Worm (Caenorhabditis elegans) whole organism, L1 larva: ENCODE data around the gene lips-13.

ENCODE experiments used
- C04F5.9 ChIP-seq: sonication (generic microtip); optimal IDR thresholded peaks from 2 replicates; lab custom pipeline; 2016; ENCODE audit warnings: missing genetic modification characterization, missing compliant biosample characterization
- C16A3.4 ChIP-seq: fragments of 150-350 bp; optimal IDR thresholded peaks from 2 replicates; lab custom pipeline; 2014; ENCODE audit warnings: missing biosample characterization, missing genetic modification characterization
- C34B4.2 ChIP-seq: sonication (generic microtip); optimal IDR thresholded peaks from 2 replicates; lab custom pipeline; 2017; ENCODE audit warnings: mild to moderate bottlenecking, missing genetic modification characterization, missing compliant biosample characterization
- F16B12.6 ChIP-seq: fragments of 150-350 bp; optimal IDR thresholded peaks from 2 replicates; lab custom pipeline; 2014; ENCODE audit warnings: missing biosample characterization, missing genetic modification characterization
- blmp-1 ChIP-seq: fragments of 150-350 bp; optimal IDR thresholded peaks from 2 replicates; lab custom pipeline; 2014; ENCODE audit warnings: missing biosample characterization, missing genetic modification characterization
- ceh-8 ChIP-seq: fragments of 200-800 bp; sonication (Bioruptor generic); optimal IDR thresholded peaks from 2 replicates; lab custom pipeline; 2018; ENCODE audit warnings: mild to moderate bottlenecking, missing genetic modification characterization, moderate library complexity, missing compliant biosample characterization
- ceh-82 ChIP-seq, 3 experiments: fragments of 150-350 bp in 1 of 3; sonication (generic microtip) in 2 of 3; optimal IDR thresholded peaks; 2 replicates each; lab custom pipeline; 2014 to 2017; ENCODE audit warnings: missing biosample characterization in 3 of 3, missing genetic modification characterization in 3 of 3
- dpl-1 ChIP-seq, 3 experiments: fragments of 150-350 bp in 2 of 3; sonication (generic microtip) in 1 of 3; optimal IDR thresholded peaks; 2 replicates each; lab custom pipeline; 2014 to 2017; ENCODE audit warnings: missing biosample characterization in 3 of 3, missing genetic modification characterization in 3 of 3, missing genetic modification reagents in 3 of 3
- efl-1 ChIP-seq, 4 experiments: fragments of 150-350 bp; optimal IDR thresholded peaks in 3 of 4; peaks in 1 of 4; 1 replicate in 1 of 4; 2 replicates in 3 of 4; lab custom pipeline; 2014; ENCODE audit warnings: missing biosample characterization in 2 of 4, missing genetic modification characterization in 2 of 4, missing genetic modification reagents in 2 of 4
- efl-3 ChIP-seq: fragments of 200-800 bp; sonication (Bioruptor generic); optimal IDR thresholded peaks from 2 replicates; lab custom pipeline; 2018; ENCODE audit warnings: mild to moderate bottlenecking, missing genetic modification characterization, missing compliant biosample characterization
- egl-13 ChIP-seq: sonication (generic microtip); optimal IDR thresholded peaks from 2 replicates; lab custom pipeline; 2016; ENCODE audit warnings: missing genotype, missing genetic modification reagents, missing genetic modification characterization, missing compliant biosample characterization
- elt-2 ChIP-seq: sonication (generic microtip); optimal IDR thresholded peaks from 2 replicates; lab custom pipeline; 2016; ENCODE audit warnings: missing genetic modification characterization, mild to moderate bottlenecking, inconsistent platforms, missing compliant biosample characterization, missing genetic modification reagents
- elt-3 ChIP-seq, 6 experiments: fragments of 150-350 bp in 1 of 6; sonication (generic microtip); optimal IDR thresholded peaks; 2 replicates each; lab custom pipeline; 2017 to 2018; ENCODE audit warnings: missing biosample characterization in 6 of 6, missing genetic modification characterization in 6 of 6, inconsistent platforms in 1 of 6
- ets-5 ChIP-seq: fragments of 200-800 bp; sonication (Bioruptor generic); IDR thresholded peaks from 2 replicates; pipeline ENCODE4 v1.3.6; 2022; ENCODE audit warnings: missing genetic modification characterization, missing compliant biosample characterization
- fkh-4 ChIP-seq: sonication (generic microtip); optimal IDR thresholded peaks from 2 replicates; lab custom pipeline; 2016; ENCODE audit warnings: missing compliant biosample characterization, missing genetic modification characterization, borderline replicate concordance
- fkh-8 ChIP-seq: sonication (generic microtip); optimal IDR thresholded peaks from 2 replicates; lab custom pipeline; 2016; ENCODE audit warnings: mild to moderate bottlenecking, missing genetic modification characterization, missing compliant biosample characterization
- grh-1 ChIP-seq: fragments of 200-800 bp; sonication (Bioruptor generic); IDR thresholded peaks from 2 replicates; pipeline ENCODE4 v1.3.6; 2022; ENCODE audit warnings: missing genetic modification reagents, missing genetic modification characterization, missing compliant biosample characterization
- lin-13 ChIP-seq: fragments of 150-350 bp; optimal IDR thresholded peaks from 2 replicates; lab custom pipeline; 2014; ENCODE audit warnings: missing biosample characterization, missing genetic modification reagents, missing genetic modification characterization
- lin-35 ChIP-seq, 2 experiments: fragments of 150-350 bp; optimal IDR thresholded peaks; 2 replicates each; lab custom pipeline; 2014; ENCODE audit warnings: missing biosample characterization in 2 of 2, missing genetic modification characterization in 2 of 2, missing genetic modification reagents in 2 of 2
- lin-39 ChIP-seq: fragments of 150-350 bp; optimal IDR thresholded peaks from 2 replicates; lab custom pipeline; 2014; ENCODE audit warnings: missing biosample characterization, missing genetic modification reagents, missing genetic modification characterization
- mef-2 ChIP-seq: fragments of 150-350 bp; optimal IDR thresholded peaks from 2 replicates; lab custom pipeline; 2014; ENCODE audit warnings: missing biosample characterization, missing genetic modification characterization
- mep-1 ChIP-seq: fragments of 150-350 bp; optimal IDR thresholded peaks from 2 replicates; lab custom pipeline; 2014; ENCODE audit warnings: missing biosample characterization, missing genetic modification characterization
- nhr-11 ChIP-seq: fragments of 150-350 bp; optimal IDR thresholded peaks from 2 replicates; lab custom pipeline; 2014; ENCODE audit warnings: missing biosample characterization, missing genetic modification characterization
- nhr-19 ChIP-seq: fragments of 200-800 bp; sonication (Bioruptor generic); conservative IDR thresholded peaks from 2 replicates; pipeline ENCODE4 v1.3.6; 2022; ENCODE audit warnings: missing genetic modification characterization, missing compliant biosample characterization
- nhr-20 ChIP-seq: sonication (generic microtip); optimal IDR thresholded peaks from 2 replicates; lab custom pipeline; 2016; ENCODE audit warnings: mild to moderate bottlenecking, missing genetic modification characterization, missing compliant biosample characterization
- nhr-237 ChIP-seq: fragments of 150-350 bp; optimal IDR thresholded peaks from 2 replicates; lab custom pipeline; 2014; ENCODE audit warnings: missing biosample characterization, missing genetic modification characterization
- nhr-47 ChIP-seq: sonication (generic microtip); optimal IDR thresholded peaks from 2 replicates; lab custom pipeline; 2016; ENCODE audit warnings: mild to moderate bottlenecking, missing genetic modification characterization, moderate library complexity, missing compliant biosample characterization
- nhr-71 ChIP-seq: sonication (generic microtip); optimal IDR thresholded peaks from 2 replicates; lab custom pipeline; 2016; ENCODE audit warnings: mild to moderate bottlenecking, missing genetic modification characterization, moderate library complexity, missing compliant biosample characterization
- nhr-84 ChIP-seq: sonication (generic microtip); optimal IDR thresholded peaks from 2 replicates; lab custom pipeline; 2017; ENCODE audit warnings: missing biosample characterization, missing genetic modification characterization
- nhr-85 ChIP-seq: sonication (generic microtip); peaks from one replicate; lab custom pipeline; 2016; ENCODE audit warnings: missing genetic modification characterization, inconsistent platforms, missing compliant biosample characterization
- nhr-90 ChIP-seq: sonication (generic microtip); optimal IDR thresholded peaks from 2 replicates; lab custom pipeline; 2016; ENCODE audit warnings: mild to moderate bottlenecking, missing genetic modification characterization, missing compliant biosample characterization; ENCODE audit not compliant: poor library complexity
- pqm-1 ChIP-seq: sonication (generic microtip); optimal IDR thresholded peaks from 3 replicates; lab custom pipeline; 2017; ENCODE audit warnings: missing biosample characterization, missing genetic modification characterization
- rnt-1 ChIP-seq: sonication (generic microtip); optimal IDR thresholded peaks from 2 replicates; lab custom pipeline; 2016; ENCODE audit warnings: mild to moderate bottlenecking, missing genetic modification characterization, moderate library complexity, missing compliant biosample characterization
- snu-23 ChIP-seq: sonication (generic microtip); optimal IDR thresholded peaks from 2 replicates; lab custom pipeline; 2016; ENCODE audit warnings: missing genetic modification characterization, missing compliant biosample characterization
- sox-4 ChIP-seq: sonication (generic microtip); optimal IDR thresholded peaks from 2 replicates; lab custom pipeline; 2016; ENCODE audit warnings: missing genetic modification characterization, missing compliant biosample characterization
- sup-37 ChIP-seq: fragments of 200-800 bp; sonication (Bioruptor generic); optimal IDR thresholded peaks from 2 replicates; lab custom pipeline; 2018; ENCODE audit warnings: mild to moderate bottlenecking, missing genetic modification characterization, missing compliant biosample characterization
- swsn-7 ChIP-seq: sonication (generic microtip); optimal IDR thresholded peaks from 2 replicates; lab custom pipeline; 2016; ENCODE audit warnings: missing genetic modification characterization, missing compliant biosample characterization
- unc-130 ChIP-seq: fragments of 150-350 bp; optimal IDR thresholded peaks from 2 replicates; lab custom pipeline; 2017; ENCODE audit warnings: missing biosample characterization, missing genetic modification characterization, inconsistent platforms
- unc-86 ChIP-seq: sonication (generic microtip); optimal IDR thresholded peaks from 2 replicates; lab custom pipeline; 2016; ENCODE audit warnings: missing genetic modification characterization, missing compliant biosample characterization
- xbp-1 ChIP-seq: sonication (generic microtip); optimal IDR thresholded peaks from 2 replicates; lab custom pipeline; 2016; ENCODE audit warnings: missing genetic modification characterization, missing compliant biosample characterization
- zip-4 ChIP-seq: fragments of 200-800 bp; sonication (Bioruptor generic); optimal IDR thresholded peaks from 2 replicates; lab custom pipeline; 2018; ENCODE audit warnings: mild to moderate bottlenecking, missing genetic modification characterization, moderate library complexity, missing compliant biosample characterization
- ztf-11 ChIP-seq, 2 experiments: sonication (generic microtip); optimal IDR thresholded peaks; 2 replicates each; lab custom pipeline; 2016 to 2017; ENCODE audit warnings: missing genetic modification characterization in 2 of 2, missing biosample characterization in 1 of 2, missing compliant biosample characterization in 1 of 2

lips-13 gene

ce11 chrII:1140689-1141088 is 22.8 kb upstream of the lips-13 start, which contains the start of gene W09B6.4:
Gene W09B6.4 (minus strand): TSS chrII:1140839.
- no peak for TF ChIP-seq C04F5.9
- TF ChIP-seq blmp-1, result no peak
- no peak for TF ChIP-seq nhr-84 (tag; lab: Kevin White, UChicago)
- no peak for TF ChIP-seq nhr-90 (tag; lab: Kevin White, UChicago)
- no peak for TF ChIP-seq mef-2
- no peak for TF ChIP-seq F16B12.6 (tag; lab: Kevin White, UChicago)
- TF ChIP-seq nhr-11 (tag; lab: Kevin White, UChicago), result no peak
- TF ChIP-seq rnt-1 (tag; lab: Kevin White, UChicago), result no peak
- TF ChIP-seq lin-39 (tag; lab: Kevin White, UChicago), result no peak
- peak; percentile 7 for TF ChIP-seq pqm-1 (tag; lab: Kevin White, UChicago)
- TF ChIP-seq elt-2 (tag; lab: Kevin White, UChicago), result peak; percentile 31

ce11 chrII:1138618-1139017 is 20.8 kb upstream of the lips-13 start:
- peak in 1 of 2 experiments; percentile 3 for TF ChIP-seq lin-35 (GFP tag; optimal IDR thresholded peaks at IDR 0.05; lab: Kevin White, UChicago)
- TF ChIP-seq zip-4, result no peak
- peak; percentile 57 for TF ChIP-seq elt-2 (tag; lab: Kevin White, UChicago)
- no peak for TF ChIP-seq efl-1 (optimal IDR thresholded peaks at IDR 0.05; lab: Kevin White, UChicago)
- peak in 1 of 2 experiments; percentile 46 for TF ChIP-seq efl-1 (GFP tag; optimal IDR thresholded peaks at IDR 0.05 in 1 of 2; lab: Kevin White, UChicago)

- TF ChIP-seq efl-1 (optimal IDR thresholded peaks at IDR 0.05; lab: Kevin White, UChicago) (no peak), efl-1 (GFP tag; optimal IDR thresholded peaks at IDR 0.05 in 1 of 2; lab: Kevin White, UChicago) (no peak), C34B4.2 (tag; lab: Kevin White, UChicago) (no peak), efl-3 (GFP tag; lab: Kevin White, UChicago) (no peak), nhr-237 (no peak), ets-5 (GFP tag; lab: Robert Waterston, UW) (no peak), nhr-47 (tag; lab: Kevin White, UChicago) (no peak), ceh-8 (no peak), C16A3.4 (no peak), unc-130 (no peak), dpl-1 (GFP tag; optimal IDR thresholded peaks at IDR 0.05; lab: Kevin White, UChicago) (no peak), nhr-19 (GFP tag; lab: Robert Waterston, UW) (no peak), fkh-4 (tag; lab: Kevin White, UChicago) (no peak), ceh-82 (tag; optimal IDR thresholded peaks at IDR 0.05; lab: Kevin White, UChicago) (no peak), F16B12.6 (tag; lab: Kevin White, UChicago) (no peak), sup-37 (GFP tag; lab: Kevin White, UChicago) (no peak), sox-4 (tag; lab: Kevin White, UChicago) (no peak), lin-35 (GFP tag; optimal IDR thresholded peaks at IDR 0.05; lab: Kevin White, UChicago) (no peak), nhr-11 (tag; lab: Kevin White, UChicago) (no peak), swsn-7 (tag; lab: Kevin White, UChicago) (no peak), mep-1 (tag; lab: Kevin White, UChicago) (no peak)
- TF ChIP-seq, all 84 proteins: peak for 0
Observed at ce11 chrII:1136485-1136884, 18.6 kb upstream of the lips-13 start, which contains the start of gene pod-2. Gene pod-2 (plus strand): TSS chrII:1136785.

- TF ChIP-seq unc-86 (tag; lab: Kevin White, UChicago) (peak; percentile 46), xbp-1 (tag; lab: Kevin White, UChicago) (peak; percentile 45), dpl-1 (GFP tag; optimal IDR thresholded peaks at IDR 0.05; lab: Kevin White, UChicago) (peak; percentile 61 to 83 (median 75)), nhr-47 (tag; lab: Kevin White, UChicago) (peak; percentile 71), sox-4 (tag; lab: Kevin White, UChicago) (peak; percentile 39), ceh-8 (peak; percentile 12), ceh-82 (tag; optimal IDR thresholded peaks at IDR 0.05; lab: Kevin White, UChicago) (peak; percentile 15 to 36 (median 16)), fkh-8 (tag; lab: Kevin White, UChicago) (peak; percentile 67), nhr-71 (tag; lab: Kevin White, UChicago) (peak; percentile 67), lin-13 (GFP tag; lab: Kevin White, UChicago) (peak; percentile 41), egl-13 (tag; lab: Kevin White, UChicago) (peak; percentile 49), blmp-1 (peak; percentile 31), nhr-20 (tag; lab: Kevin White, UChicago) (peak; percentile 53), efl-1 (optimal IDR thresholded peaks at IDR 0.05; lab: Kevin White, UChicago) (peak; percentile 50 to 76), efl-1 (GFP tag; optimal IDR thresholded peaks at IDR 0.05 in 1 of 2; lab: Kevin White, UChicago) (peak; percentile 84 to 98), lin-35 (GFP tag; optimal IDR thresholded peaks at IDR 0.05; lab: Kevin White, UChicago) (peak; percentile 50 to 91), nhr-85 (tag; lab: Kevin White, UChicago) (peak; percentile 71), ztf-11 (tag; optimal IDR thresholded peaks at IDR 0.05; lab: Kevin White, UChicago) (peak in 1 of 2 experiments; percentile 77), elt-3 (tag; optimal IDR thresholded peaks at IDR 0.05; lab: Kevin White, UChicago) (peak in 1 of 6 experiments; percentile 31), snu-23 (GFP tag; lab: Kevin White, UChicago) (peak; percentile 49), C16A3.4 (peak; percentile 32), grh-1 (GFP tag; lab: Robert Waterston, UW) (0 out of 2 replicates have a peak, but pooled peaks have one; percentile 23)
Observed at ce11 chrII:1134314-1135108, 16.7 kb upstream of the lips-13 start.
